Worm (Caenorhabditis elegans) whole organism, L2 larva: Measurements from ENCODE around the gene fbxc-32.
"Not testable (repeated sequence)": the region's sequence is repeated elsewhere in the genome, so short reads cannot be mapped to it uniquely, and the experiment has no call there.

Experiments used
- C34F6.9 ChIP-seq: fragments of 150-350 bp; optimal IDR thresholded peaks from 2 replicates; lab custom pipeline; 2014; ENCODE audit warnings: missing biosample characterization, missing genetic modification characterization
- F13H6.1 ChIP-seq: sonication (generic microtip); optimal IDR thresholded peaks from 2 replicates; lab custom pipeline; 2016; ENCODE audit warnings: missing genetic modification characterization, missing compliant biosample characterization
- R02D3.7 ChIP-seq: fragments of 150-350 bp; optimal IDR thresholded peaks from 2 replicates; lab custom pipeline; 2014; ENCODE audit warnings: missing biosample characterization, missing genetic modification characterization
- Y55F3AM.14 ChIP-seq: fragments of 200-800 bp; sonication (Bioruptor generic); optimal IDR thresholded peaks from 2 replicates; lab custom pipeline; 2018; ENCODE audit warnings: mild to moderate bottlenecking, missing genetic modification characterization, missing compliant biosample characterization
- alr-1 ChIP-seq: fragments of 150-350 bp; optimal IDR thresholded peaks from 2 replicates; lab custom pipeline; 2014; ENCODE audit warnings: missing biosample characterization, missing genetic modification characterization
- aly-2 ChIP-seq: fragments of 150-350 bp; optimal IDR thresholded peaks from 2 replicates; lab custom pipeline; 2014; ENCODE audit warnings: missing biosample characterization, missing genetic modification characterization
- blmp-1 ChIP-seq: sonication (generic microtip); optimal IDR thresholded peaks from 2 replicates; lab custom pipeline; 2017; ENCODE audit warnings: missing genetic modification characterization, mild to moderate bottlenecking, missing compliant biosample characterization, antibody characterized with exemption, moderate library complexity; ENCODE audit not compliant: insufficient read depth
- ceh-82 ChIP-seq: fragments of 150-350 bp; optimal IDR thresholded peaks from 2 replicates; lab custom pipeline; 2014; ENCODE audit warnings: missing biosample characterization, missing genetic modification characterization
- crh-2 ChIP-seq: sonication (generic microtip); optimal IDR thresholded peaks from 2 replicates; lab custom pipeline; 2017; ENCODE audit warnings: missing biosample characterization, missing genetic modification characterization
- dmd-4 ChIP-seq: sonication (generic microtip); optimal IDR thresholded peaks from 2 replicates; lab custom pipeline; 2017; ENCODE audit warnings: missing biosample characterization, missing genetic modification characterization
- elt-1 ChIP-seq: fragments of 150-350 bp; optimal IDR thresholded peaks from 2 replicates; lab custom pipeline; 2014; ENCODE audit warnings: missing biosample characterization, missing genetic modification characterization
- gmeb-1 ChIP-seq: fragments of 150-350 bp; optimal IDR thresholded peaks from 2 replicates; lab custom pipeline; 2014; ENCODE audit warnings: missing biosample characterization, missing genetic modification characterization
- lin-13 ChIP-seq: fragments of 150-350 bp; optimal IDR thresholded peaks from 2 replicates; lab custom pipeline; 2014; ENCODE audit warnings: missing biosample characterization, missing genetic modification reagents, missing genetic modification characterization
- lsy-2 ChIP-seq, 2 experiments: fragments of 150-350 bp in 1 of 2; sonication (generic microtip) in 1 of 2; optimal IDR thresholded peaks; 2 replicates each; lab custom pipeline; 2014 to 2017; ENCODE audit warnings: missing biosample characterization in 2 of 2, missing genetic modification characterization in 2 of 2
- mab-5 ChIP-seq: fragments of 150-350 bp; optimal IDR thresholded peaks from 2 replicates; lab custom pipeline; 2014; ENCODE audit warnings: missing biosample characterization, missing genetic modification characterization
- mbf-1 ChIP-seq: sonication (generic microtip); optimal IDR thresholded peaks from 2 replicates; lab custom pipeline; 2017; ENCODE audit warnings: missing biosample characterization, missing genetic modification characterization
- mdl-1 ChIP-seq, 2 experiments: fragments of 150-350 bp in 1 of 2; sonication (generic microtip) in 1 of 2; optimal IDR thresholded peaks; 2 replicates each; lab custom pipeline; 2017; ENCODE audit warnings: missing biosample characterization in 2 of 2, missing genetic modification characterization in 2 of 2
- nhr-11 ChIP-seq: fragments of 150-350 bp; optimal IDR thresholded peaks from 2 replicates; lab custom pipeline; 2014; ENCODE audit warnings: missing biosample characterization, missing genetic modification characterization
- nhr-12 ChIP-seq: fragments of 150-350 bp; optimal IDR thresholded peaks from 2 replicates; lab custom pipeline; 2014; ENCODE audit warnings: missing biosample characterization, missing genetic modification characterization
- nhr-129 ChIP-seq: fragments of 150-350 bp; optimal IDR thresholded peaks from 2 replicates; lab custom pipeline; 2014; ENCODE audit warnings: missing biosample characterization, missing genetic modification characterization
- nhr-21 ChIP-seq: fragments of 150-350 bp; optimal IDR thresholded peaks from 2 replicates; lab custom pipeline; 2014; ENCODE audit warnings: missing biosample characterization, missing genetic modification characterization
- nhr-23 ChIP-seq: fragments of 150-350 bp; optimal IDR thresholded peaks from 2 replicates; lab custom pipeline; 2014; ENCODE audit warnings: missing biosample characterization, missing genetic modification reagents, missing genetic modification characterization
- nhr-237 ChIP-seq: fragments of 150-350 bp; optimal IDR thresholded peaks from 2 replicates; lab custom pipeline; 2014; ENCODE audit warnings: missing biosample characterization, missing genetic modification characterization
- nhr-25 ChIP-seq: fragments of 150-350 bp; sonication (generic microtip); optimal IDR thresholded peaks from 3 replicates; lab custom pipeline; 2014; ENCODE audit warnings: missing biosample characterization, missing genetic modification characterization
- nhr-6 ChIP-seq: fragments of 150-350 bp; optimal IDR thresholded peaks from 2 replicates; lab custom pipeline; 2014; ENCODE audit warnings: missing biosample characterization, missing genetic modification characterization
- skn-1 ChIP-seq: sonication (generic microtip); optimal IDR thresholded peaks from 2 replicates; lab custom pipeline; 2017; ENCODE audit warnings: missing biosample characterization, missing genetic modification characterization
- sma-3 ChIP-seq: sonication (generic microtip); optimal IDR thresholded peaks from 2 replicates; lab custom pipeline; 2016; ENCODE audit warnings: missing genetic modification reagents, missing genetic modification characterization, missing compliant biosample characterization
- sma-9 ChIP-seq, 2 experiments: fragments of 150-350 bp in 1 of 2; sonication (generic microtip) in 1 of 2; optimal IDR thresholded peaks; 2 replicates each; lab custom pipeline; 2014 to 2016; ENCODE audit warnings: missing genetic modification characterization in 2 of 2, mild to moderate bottlenecking in 1 of 2, missing biosample characterization in 1 of 2, missing compliant biosample characterization in 1 of 2, missing genetic modification reagents in 1 of 2, moderate library complexity in 1 of 2
- snpc-4 ChIP-seq: fragments of 150-350 bp; optimal IDR thresholded peaks from 2 replicates; lab custom pipeline; 2014; ENCODE audit warnings: missing biosample characterization, missing genetic modification characterization
- unc-55 ChIP-seq: fragments of 150-350 bp; sonication (generic microtip); optimal IDR thresholded peaks from 3 replicates; lab custom pipeline; 2014; ENCODE audit warnings: missing biosample characterization, missing genetic modification reagents, missing genetic modification characterization
- unc-62 ChIP-seq: fragments of 150-350 bp; optimal IDR thresholded peaks from 2 replicates; lab custom pipeline; 2014; ENCODE audit warnings: missing biosample characterization, missing genetic modification reagents, missing genetic modification characterization
- ztf-1 ChIP-seq: fragments of 200-800 bp; sonication (Bioruptor generic); conservative IDR thresholded peaks from 2 replicates; pipeline ENCODE4 v1.3.6; 2022; ENCODE audit warnings: missing genetic modification characterization, missing compliant biosample characterization
- ztf-11 ChIP-seq: sonication (generic microtip); optimal IDR thresholded peaks from 2 replicates; lab custom pipeline; 2017; ENCODE audit warnings: missing biosample characterization, missing genetic modification characterization
- ztf-4 ChIP-seq: fragments of 150-350 bp; optimal IDR thresholded peaks from 2 replicates; lab custom pipeline; 2014; ENCODE audit warnings: missing biosample characterization, missing genetic modification characterization

fbxc-32 gene

DNA sequence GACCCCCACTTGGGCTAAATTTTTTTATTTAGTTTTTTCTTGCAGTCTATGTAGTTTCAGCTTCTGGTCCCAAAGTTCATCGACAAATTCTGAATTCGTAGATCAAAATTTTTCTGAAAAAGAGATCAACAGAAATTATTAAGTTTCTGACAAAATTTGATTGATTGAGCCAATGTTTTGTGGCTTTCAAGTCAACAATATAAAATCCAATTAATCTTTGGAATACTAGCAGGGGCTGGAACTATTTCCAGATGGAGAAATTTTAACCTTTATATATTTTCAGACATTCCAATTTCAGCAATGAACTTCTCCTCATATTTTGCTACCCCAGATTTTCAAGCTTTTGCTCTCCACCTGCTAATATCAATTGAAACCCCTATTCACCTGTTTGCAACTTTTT lies 34.9 kb upstream of the fbxc-32 start, which contains the start of gene srh-274:
Gene srh-274 (plus strand): TSS at position 301 of the 400 bp plus-strand sequence.
- TF ChIP-seq ztf-11 (no peak), C34F6.9 (tag; lab: Kevin White, UChicago) (no peak), crh-2 (no peak), unc-62 (GFP tag; lab: Kevin White, UChicago) (no peak), alr-1 (tag; lab: Kevin White, UChicago) (no peak), gmeb-1 (no peak)
- TF ChIP-seq, all 48 proteins: peak for 0

ce11 chrII:979135-979534 lies 31.1 kb upstream of the fbxc-32 start, which contains the start of the genes fbxc-17 and fbxc-15:
TSS of gene fbxc-17 (minus strand) at chrII:979235.
TSS of gene fbxc-15 (plus strand) at chrII:979423.
- no peak for TF ChIP-seq mbf-1 (tag; lab: Kevin White, UChicago)
- no peak for TF ChIP-seq nhr-12 (tag; lab: Kevin White, UChicago)
- no peak for TF ChIP-seq snpc-4 (tag; lab: Kevin White, UChicago)
- no peak for TF ChIP-seq unc-55 (GFP tag; lab: Kevin White, UChicago)
- no peak for TF ChIP-seq nhr-25
- TF ChIP-seq crh-2 = no peak
- no peak for TF ChIP-seq unc-62 (GFP tag; lab: Kevin White, UChicago)
- no peak for TF ChIP-seq skn-1 (tag; lab: Kevin White, UChicago)
- TF ChIP-seq ceh-82 (tag; lab: Kevin White, UChicago) = no peak
- TF ChIP-seq nhr-21 (tag; lab: Kevin White, UChicago) = no peak
- TF ChIP-seq Y55F3AM.14 = no peak
- no peak for TF ChIP-seq nhr-129 (tag; lab: Kevin White, UChicago)
- TF ChIP-seq mdl-1 (tag; optimal IDR thresholded peaks at IDR 0.05; lab: Kevin White, UChicago) = no peak
- TF ChIP-seq ztf-1 (GFP tag; lab: Robert Waterston, UW) = no peak
- no peak for TF ChIP-seq lsy-2 (tag; optimal IDR thresholded peaks at IDR 0.05; lab: Kevin White, UChicago)

ce11 chrII:973999-974398 lies 26.0 kb upstream of the fbxc-32 start, which contains the start of gene fbxc-14:
TSS of gene fbxc-14 (plus strand) at chrII:974299.
- TF ChIP-seq elt-1 (tag; lab: Kevin White, UChicago) (no peak), alr-1 (tag; lab: Kevin White, UChicago) (no peak), lin-13 (GFP tag; lab: Kevin White, UChicago) (no peak), nhr-21 (tag; lab: Kevin White, UChicago) (no peak)
- TF ChIP-seq, all 48 proteins: peak for 0

ce11 chrII:972850-973249 lies 24.9 kb upstream of the fbxc-32 start, which contains the start of gene C32B5.15:
TSS of gene C32B5.15 (minus strand) at chrII:972950.
- no peak for TF ChIP-seq Y55F3AM.14
- TF ChIP-seq nhr-11 (tag; lab: Kevin White, UChicago) = no peak
- TF ChIP-seq crh-2 = no peak
- no peak for TF ChIP-seq C34F6.9 (tag; lab: Kevin White, UChicago)
- no peak for TF ChIP-seq snpc-4 (tag; lab: Kevin White, UChicago)
- no peak for TF ChIP-seq nhr-6 (tag; lab: Kevin White, UChicago)
- no peak for TF ChIP-seq blmp-1 (tag; lab: Kevin White, UChicago)
- TF ChIP-seq nhr-129 (tag; lab: Kevin White, UChicago) = no peak
- TF ChIP-seq F13H6.1 (tag; lab: Kevin White, UChicago) = no peak
- TF ChIP-seq R02D3.7 (tag; lab: Kevin White, UChicago) = no peak
- TF ChIP-seq nhr-23 (tag; lab: Kevin White, UChicago) = no peak
- TF ChIP-seq nhr-237 (tag; lab: Kevin White, UChicago) = no peak
- TF ChIP-seq sma-9 (GFP tag; optimal IDR thresholded peaks at IDR 0.05; lab: Kevin White, UChicago) = no peak
- no peak for TF ChIP-seq sma-9 (tag; optimal IDR thresholded peaks at IDR 0.05; lab: Kevin White, UChicago)
- no peak for TF ChIP-seq ztf-4 (tag; lab: Kevin White, UChicago)
- no peak for TF ChIP-seq nhr-21 (tag; lab: Kevin White, UChicago)
- TF ChIP-seq sma-3 = no peak
- no peak for TF ChIP-seq aly-2 (tag; lab: Kevin White, UChicago)
- no peak for TF ChIP-seq mab-5 (tag; lab: Kevin White, UChicago)
- TF ChIP-seq, all 48 proteins: peak for 0

DNA sequence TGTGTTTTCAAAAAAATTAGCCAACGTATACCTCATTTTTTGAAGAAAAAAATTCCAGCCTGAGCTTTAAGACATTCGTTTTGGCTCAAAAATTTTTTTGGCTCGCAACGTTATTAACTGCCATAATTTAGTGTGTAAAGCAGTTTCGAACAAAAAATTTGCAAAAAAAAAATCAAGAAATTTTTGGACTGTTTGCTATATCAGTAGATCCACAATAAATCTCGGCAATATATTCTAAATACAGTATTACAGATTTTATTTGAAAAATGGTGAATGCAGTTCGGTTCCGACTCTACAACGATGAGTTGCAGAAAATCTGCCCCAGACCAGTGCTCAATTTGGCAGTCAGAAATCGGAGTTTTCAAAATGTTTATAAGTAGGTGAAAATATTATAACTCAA lies 20.1 kb upstream of the fbxc-32 start, which contains the start of gene C32B5.6:
Gene C32B5.6 (plus strand): TSS at position 301 of the 400 bp plus-strand sequence.
- not testable (repeated sequence) for TF ChIP-seq blmp-1 (tag; lab: Kevin White, UChicago); unc-55 (GFP tag; lab: Kevin White, UChicago); dmd-4 (tag; lab: Kevin White, UChicago)
